Worm (Caenorhabditis elegans): ENCODE measurements around the gene F57C7.4.

The F57C7.4 gene

DNA sequence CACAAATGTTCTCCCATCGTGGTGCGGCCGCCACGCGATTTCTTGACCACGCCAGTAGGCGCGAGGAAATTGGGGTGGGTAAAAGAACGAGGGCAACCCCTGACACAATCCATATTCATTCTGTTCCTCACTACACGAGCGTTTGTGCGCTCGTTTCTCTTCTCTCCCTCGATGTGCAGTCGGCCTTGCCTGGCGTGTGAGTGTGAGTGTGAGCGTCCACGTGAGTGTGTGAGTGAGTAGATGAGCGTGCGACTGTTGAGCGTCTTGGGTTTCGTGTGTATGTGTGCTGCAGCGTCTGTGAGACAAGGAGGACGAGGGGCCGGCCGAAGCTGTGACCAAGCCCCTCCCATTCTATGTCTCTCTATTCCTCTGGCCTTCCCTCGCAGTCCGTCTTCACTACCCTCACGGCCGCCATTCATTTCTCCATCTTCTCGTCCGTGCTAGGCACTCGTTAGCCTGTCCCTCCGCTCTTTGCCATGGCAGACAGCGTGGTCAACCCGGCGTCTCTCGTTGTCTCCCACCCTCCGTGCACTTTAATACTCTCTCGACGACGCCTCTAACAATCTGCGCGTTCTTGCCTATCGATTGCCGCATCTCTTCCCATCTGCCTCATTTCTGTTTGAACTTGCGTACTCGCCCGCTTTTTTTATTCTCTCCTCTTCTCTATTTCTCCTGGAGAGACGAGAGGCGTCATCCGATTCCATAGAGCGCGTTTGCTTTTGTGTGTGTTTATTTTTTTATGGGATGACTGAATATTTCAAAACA lies 20.8 kb downstream of the F57C7.4 start:
- TF ChIP-seq hmbx-1 (tag; optimal IDR thresholded peaks at IDR 0.05) (no peak), F13C5.2 (tag; optimal IDR thresholded peaks at IDR 0.05) (peak; percentile 87), sea-1 (GFP tag; conservative IDR thresholded peaks at IDR 0.05) (0 out of 2 replicates have a peak, but pooled peaks have one; percentile 75), pes-1 (GFP tag; IDR thresholded peaks at IDR 0.05) (0 out of 2 replicates have a peak, but pooled peaks have one; percentile 6), scrt-1 (GFP tag; IDR thresholded peaks at IDR 0.05) (no peak), tbx-11 (GFP tag; IDR thresholded peaks at IDR 0.05) (no peak), hmg-4 (GFP tag; optimal IDR thresholded peaks at IDR 0.05) (peak; percentile 90), ceh-13 (GFP tag; optimal IDR thresholded peaks at IDR 0.05) (peak; percentile 9), ets-7 (tag; optimal IDR thresholded peaks at IDR 0.05) (peak; percentile 43), aly-1 (tag; optimal IDR thresholded peaks at IDR 0.05) (peak; percentile 20), B0310.2 (tag; optimal IDR thresholded peaks at IDR 0.05) (peak; percentile 53), flt-1 (GFP tag; IDR thresholded peaks at IDR 0.05) (peak; percentile 22)

DNA sequence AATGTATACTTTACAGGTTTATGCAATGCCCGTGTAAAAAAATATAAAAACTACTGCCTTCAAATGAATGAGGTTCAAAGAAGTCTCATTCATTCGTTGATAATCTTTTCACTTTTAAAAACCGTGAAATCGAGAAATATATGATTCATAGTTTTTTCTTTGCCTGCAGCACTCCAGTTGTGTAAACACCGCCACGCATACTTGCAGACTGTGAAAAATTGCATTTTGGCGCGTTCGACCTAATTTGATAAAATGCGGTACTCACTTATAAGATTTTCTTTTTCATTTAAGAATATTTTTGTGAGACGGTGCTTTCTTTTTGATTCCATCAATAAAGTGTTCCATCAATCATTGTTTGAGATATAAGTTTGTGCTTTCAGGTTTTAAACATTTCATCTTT lies 22.6 kb downstream of the F57C7.4 start:
- TF ChIP-seq tbx-37 (GFP tag; conservative IDR thresholded peaks at IDR 0.05) (no peak), tra-4 (tag; optimal IDR thresholded peaks at IDR 0.05) (no peak), aly-1 (tag; optimal IDR thresholded peaks at IDR 0.05) (no peak), ama-1 (optimal IDR thresholded peaks at IDR 0.05) (no peak), B0310.2 (tag; optimal IDR thresholded peaks at IDR 0.05) (no peak), F13C5.2 (tag; optimal IDR thresholded peaks at IDR 0.05) (no peak), hmg-4 (GFP tag; optimal IDR thresholded peaks at IDR 0.05) (no peak), tbx-11 (GFP tag; IDR thresholded peaks at IDR 0.05) (no peak), flt-1 (GFP tag; IDR thresholded peaks at IDR 0.05) (no peak), pes-1 (GFP tag; IDR thresholded peaks at IDR 0.05) (no peak)

DNA sequence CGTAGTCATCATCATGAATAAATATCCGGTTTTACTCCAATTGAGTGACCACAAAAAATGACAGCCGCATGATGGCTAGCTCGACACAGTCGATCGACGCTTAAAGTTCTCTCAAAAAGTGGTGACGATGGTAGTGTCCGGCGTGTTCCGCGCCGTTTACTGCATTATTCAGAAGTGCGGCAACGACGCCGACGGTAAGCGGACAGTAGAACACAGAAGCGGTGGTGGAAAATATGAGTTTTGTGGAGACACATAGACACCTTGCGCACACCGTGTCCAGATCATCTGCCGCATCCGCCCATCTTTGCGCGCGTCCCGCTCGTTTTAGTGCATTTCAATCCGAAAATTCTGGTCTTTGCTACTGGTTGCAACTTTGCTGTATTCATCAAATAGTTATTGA lies 30.2 kb downstream of the F57C7.4 start, which contains the start of gene F59F5.7:
Gene F59F5.7, plus strand, starts transcription at position 301 of the 400 bp plus-strand sequence.
- TF ChIP-seq hnd-1 (tag; optimal IDR thresholded peaks at IDR 0.05) (no peak), ets-7 (tag; optimal IDR thresholded peaks at IDR 0.05) (no peak), F13C5.2 (tag; optimal IDR thresholded peaks at IDR 0.05) (no peak), pes-1 (GFP tag; IDR thresholded peaks at IDR 0.05) (no peak), sea-1 (GFP tag; conservative IDR thresholded peaks at IDR 0.05) (no peak), tbx-37 (GFP tag; conservative IDR thresholded peaks at IDR 0.05) (no peak), scrt-1 (GFP tag; IDR thresholded peaks at IDR 0.05) (no peak), tbx-11 (GFP tag; IDR thresholded peaks at IDR 0.05) (no peak)

DNA sequence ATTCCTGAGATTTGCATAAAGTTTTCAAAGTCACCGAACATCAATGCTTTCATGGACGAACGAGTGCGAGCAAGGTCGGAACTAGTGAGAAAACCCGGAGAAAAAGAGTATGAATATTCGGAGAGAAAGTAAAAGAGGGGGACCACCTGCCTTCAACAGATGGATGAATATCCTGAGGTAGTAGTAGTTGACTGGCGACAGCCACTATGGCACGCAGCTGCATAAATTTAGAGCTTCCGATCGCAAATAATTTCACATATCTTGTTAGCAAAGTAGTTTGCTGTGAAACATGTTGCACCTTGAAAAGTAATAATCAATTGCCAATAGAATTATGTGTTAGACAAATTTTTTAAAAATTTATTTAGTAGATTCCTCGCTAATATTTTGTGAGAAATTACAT lies 32.6 kb downstream of the F57C7.4 start:
- TF ChIP-seq hmg-4 (GFP tag; optimal IDR thresholded peaks at IDR 0.05) (no peak), B0310.2 (tag; optimal IDR thresholded peaks at IDR 0.05) (no peak), pes-1 (GFP tag; IDR thresholded peaks at IDR 0.05) (no peak), ceh-36 (tag; optimal IDR thresholded peaks at IDR 0.05) (no peak), tra-4 (tag; optimal IDR thresholded peaks at IDR 0.05) (no peak), hmbx-1 (tag; optimal IDR thresholded peaks at IDR 0.05) (no peak), ets-7 (tag; optimal IDR thresholded peaks at IDR 0.05) (no peak), F13C5.2 (tag; optimal IDR thresholded peaks at IDR 0.05) (no peak), sea-1 (GFP tag; conservative IDR thresholded peaks at IDR 0.05) (no peak), tbx-37 (GFP tag; conservative IDR thresholded peaks at IDR 0.05) (no peak), ceh-13 (GFP tag; optimal IDR thresholded peaks at IDR 0.05) (no peak), flt-1 (GFP tag; IDR thresholded peaks at IDR 0.05) (no peak), hnd-1 (tag; optimal IDR thresholded peaks at IDR 0.05) (no peak), scrt-1 (GFP tag; IDR thresholded peaks at IDR 0.05) (no peak), aly-1 (tag; optimal IDR thresholded peaks at IDR 0.05) (no peak), ama-1 (optimal IDR thresholded peaks at IDR 0.05) (no peak)

DNA sequence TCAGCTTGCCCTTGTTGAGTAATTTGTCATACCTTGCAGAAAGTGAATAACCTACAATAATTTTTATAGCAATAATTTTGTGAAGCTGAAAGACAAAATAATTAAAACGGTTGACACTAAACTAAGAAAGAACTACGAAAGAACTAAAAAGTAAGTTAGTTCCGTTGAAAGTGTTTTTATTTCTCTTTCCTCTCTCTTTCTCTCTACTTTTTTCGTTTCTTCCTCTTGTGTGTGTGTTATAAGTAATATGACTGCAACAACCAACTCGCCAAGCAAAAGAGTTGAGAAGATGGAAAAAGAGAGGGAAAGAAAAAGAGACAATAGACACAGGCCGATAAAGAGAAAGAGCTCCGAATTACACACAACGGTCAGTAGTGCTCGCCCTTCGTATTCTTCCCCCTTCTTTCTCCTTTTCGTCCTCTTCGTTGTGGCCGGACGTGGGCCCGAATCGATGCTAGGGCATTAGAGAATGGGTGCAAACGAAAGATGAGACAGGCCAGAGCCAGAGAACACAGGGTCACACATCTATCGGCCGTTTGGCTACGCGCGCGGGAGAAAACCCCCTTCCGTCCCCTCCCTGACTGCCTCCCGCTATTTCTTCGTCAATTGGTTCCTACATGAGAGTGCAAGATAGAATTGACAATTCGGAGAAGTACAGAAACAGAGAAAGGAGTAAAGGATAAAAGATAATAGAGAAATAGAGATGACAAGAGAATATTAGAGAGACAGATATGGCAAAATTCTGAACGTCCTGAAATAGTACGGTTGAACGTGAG lies 34.0 kb downstream of the F57C7.4 start, which contains the start of gene syd-2:
Gene syd-2, minus strand, starts transcription at position 51 of the 776 bp plus-strand sequence.
- TF ChIP-seq F13C5.2 (tag; optimal IDR thresholded peaks at IDR 0.05), result peak; percentile 74
- peak; percentile 80 for TF ChIP-seq sea-1 (GFP tag; conservative IDR thresholded peaks at IDR 0.05)
- peak; percentile 96 for TF ChIP-seq hmg-4 (GFP tag; optimal IDR thresholded peaks at IDR 0.05)
- peak; percentile 40 for TF ChIP-seq ets-7 (tag; optimal IDR thresholded peaks at IDR 0.05)
- no peak for TF ChIP-seq ceh-36 (tag; optimal IDR thresholded peaks at IDR 0.05)
- TF ChIP-seq aly-1 (tag; optimal IDR thresholded peaks at IDR 0.05), result peak; percentile 64
- TF ChIP-seq hnd-1 (tag; optimal IDR thresholded peaks at IDR 0.05), result peak; percentile 14
- TF ChIP-seq hmbx-1 (tag; optimal IDR thresholded peaks at IDR 0.05), result no peak

DNA sequence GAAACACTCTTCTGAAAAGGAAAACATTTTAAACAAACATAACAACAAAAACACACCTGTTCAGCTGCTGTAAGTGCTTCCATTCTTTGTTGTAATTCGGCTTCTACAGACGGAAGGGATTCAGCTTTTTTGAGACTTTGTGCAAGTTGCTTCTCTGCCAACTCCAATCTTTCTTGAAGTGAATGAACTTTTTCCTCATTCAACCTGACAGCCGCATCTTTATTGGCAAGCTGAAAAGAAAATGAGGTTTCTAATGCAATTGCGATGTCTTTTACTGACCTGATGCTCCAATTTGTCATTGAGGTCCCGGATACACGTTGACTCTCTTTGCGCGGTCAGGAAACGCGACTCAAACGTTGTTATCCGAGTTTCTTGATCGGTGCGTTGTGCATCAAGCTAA lies 36.3 kb downstream of the F57C7.4 start:
- TF ChIP-seq hnd-1 (tag; optimal IDR thresholded peaks at IDR 0.05), result no peak

DNA sequence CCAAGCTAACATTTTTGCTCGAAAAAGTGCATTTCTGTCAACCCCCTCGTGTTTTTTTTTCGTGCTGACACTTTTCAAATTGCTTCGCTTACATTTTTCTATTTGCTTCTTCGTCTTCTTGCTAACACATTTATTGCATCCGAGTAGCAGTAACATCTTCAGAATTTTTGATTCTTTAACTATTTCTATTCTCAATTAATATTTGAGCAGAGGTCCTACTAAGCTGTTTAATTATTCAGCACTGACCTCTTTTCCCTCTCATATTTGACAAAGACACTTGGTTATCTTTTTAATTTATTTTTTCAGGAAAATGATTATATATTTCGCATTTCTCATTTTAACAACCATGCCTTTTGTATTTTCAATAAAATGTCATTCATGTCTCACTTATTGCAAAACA lies 43.6 kb downstream of the F57C7.4 start, which contains the start of gene F59F5.5:
Gene F59F5.5, plus strand, starts transcription at position 301 of the 400 bp plus-strand sequence.
- TF ChIP-seq ets-7 (tag; optimal IDR thresholded peaks at IDR 0.05), result no peak
- TF ChIP-seq B0310.2 (tag; optimal IDR thresholded peaks at IDR 0.05), result no peak
- no peak for TF ChIP-seq ceh-13 (GFP tag; optimal IDR thresholded peaks at IDR 0.05)
- no peak for TF ChIP-seq flt-1 (GFP tag; IDR thresholded peaks at IDR 0.05)
